Fruit fly (Drosophila melanogaster): ENCODE measurements around the gene CG14947.

Gene CG14947

DNA sequence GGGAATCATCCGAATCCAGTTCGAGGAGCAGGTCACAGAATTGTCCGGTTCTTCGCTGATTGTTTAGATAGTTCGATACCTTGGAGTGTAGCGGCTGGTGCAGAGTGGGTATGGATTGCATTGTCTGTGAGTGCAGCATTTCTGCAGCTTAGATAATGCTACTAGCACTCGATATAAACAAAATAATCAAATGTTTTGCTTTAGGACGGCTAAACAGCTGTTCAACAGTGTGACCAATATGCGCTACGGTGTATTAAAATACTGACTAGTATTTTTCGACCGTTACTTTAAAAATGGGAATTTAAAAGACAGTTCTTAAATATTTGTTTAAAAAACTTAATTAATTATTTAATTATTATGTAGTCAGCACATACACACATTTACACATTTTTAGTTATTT, 27.2 kb upstream of the CG14947 start, which contains the start of gene Plzf:
Gene Plzf (minus strand): TSS at position 196 of the 400 bp plus-strand sequence.
- TF ChIP-seq noc (tag; optimal IDR thresholded peaks at IDR 0.05): no peak

DNA sequence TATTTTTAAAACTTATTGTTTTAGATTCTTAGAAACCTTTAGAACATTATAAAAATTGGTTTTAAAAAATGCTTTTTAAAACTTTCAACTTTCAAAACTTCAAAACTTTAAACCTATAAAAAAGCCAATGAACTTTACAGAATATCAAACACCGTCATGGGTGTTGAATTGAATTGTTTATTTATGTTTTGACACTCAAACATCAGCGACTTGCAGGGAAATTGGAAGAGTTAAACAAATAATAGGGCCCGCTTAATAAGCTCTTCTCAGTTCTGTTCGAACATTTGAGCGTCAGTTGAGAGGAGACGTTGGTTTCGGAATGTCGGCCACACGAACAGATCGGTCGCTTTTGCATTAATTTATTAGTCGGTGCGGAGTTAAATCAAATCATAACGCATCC, 26.8 kb upstream of the CG14947 start, which contains the start of gene PLCXD:
Gene PLCXD (plus strand): TSS at position 286 of the 400 bp plus-strand sequence.
- no peak for TF ChIP-seq noc (tag; optimal IDR thresholded peaks at IDR 0.05)

dm6 chr2L:12053365-12053764, 22.5 kb upstream of the CG14947 start:
- no peak for TF ChIP-seq noc (tag; optimal IDR thresholded peaks at IDR 0.05)

DNA sequence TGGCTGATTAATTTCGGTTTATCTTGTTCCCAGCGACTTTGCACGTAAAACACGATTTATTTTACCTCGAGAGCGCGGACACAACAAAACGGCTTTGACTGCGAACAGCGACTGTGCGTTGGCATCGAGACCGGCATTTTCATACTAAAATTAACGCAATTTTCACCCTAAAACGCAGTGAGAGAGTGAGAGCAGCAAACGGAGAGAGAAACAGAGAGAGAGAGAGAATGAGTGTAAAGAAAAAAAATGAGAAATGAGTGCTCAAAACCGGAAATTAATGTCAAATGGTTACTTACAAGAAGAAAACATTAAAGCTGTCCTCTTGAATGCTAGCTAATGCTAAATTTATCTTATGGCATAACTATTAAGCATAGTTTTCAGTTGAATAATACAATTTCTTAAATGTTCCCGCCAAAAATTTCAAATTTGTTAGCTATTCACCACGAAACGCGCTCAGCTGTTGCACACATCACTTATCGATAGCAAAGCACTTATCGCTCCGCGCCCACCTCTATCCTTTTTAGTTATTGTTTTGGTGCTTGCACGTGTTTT, 20.0 kb upstream of the CG14947 start, which contains the start of the genes JhI-21, RpL7-like and CG34164:
Gene JhI-21 (minus strand): TSS at position 206 of the 552 bp plus-strand sequence.
Gene RpL7-like (plus strand): TSS at position 490 of the 552 bp plus-strand sequence.
Gene CG34164 (plus strand): TSS at position 512 of the 552 bp plus-strand sequence.
- no peak for TF ChIP-seq noc (tag; optimal IDR thresholded peaks at IDR 0.05)

dm6 chr2L:12063035-12063434, 12.9 kb upstream of the CG14947 start, which contains the start of gene Rab3-GAP:
Gene Rab3-GAP, minus strand, starts transcription at chr2L:12063184.
- no peak for TF ChIP-seq noc (tag; optimal IDR thresholded peaks at IDR 0.05)

dm6 chr2L:12065683-12066386, 10.1 kb upstream of the CG14947 start:
- no peak for TF ChIP-seq noc (tag; optimal IDR thresholded peaks at IDR 0.05)

DNA sequence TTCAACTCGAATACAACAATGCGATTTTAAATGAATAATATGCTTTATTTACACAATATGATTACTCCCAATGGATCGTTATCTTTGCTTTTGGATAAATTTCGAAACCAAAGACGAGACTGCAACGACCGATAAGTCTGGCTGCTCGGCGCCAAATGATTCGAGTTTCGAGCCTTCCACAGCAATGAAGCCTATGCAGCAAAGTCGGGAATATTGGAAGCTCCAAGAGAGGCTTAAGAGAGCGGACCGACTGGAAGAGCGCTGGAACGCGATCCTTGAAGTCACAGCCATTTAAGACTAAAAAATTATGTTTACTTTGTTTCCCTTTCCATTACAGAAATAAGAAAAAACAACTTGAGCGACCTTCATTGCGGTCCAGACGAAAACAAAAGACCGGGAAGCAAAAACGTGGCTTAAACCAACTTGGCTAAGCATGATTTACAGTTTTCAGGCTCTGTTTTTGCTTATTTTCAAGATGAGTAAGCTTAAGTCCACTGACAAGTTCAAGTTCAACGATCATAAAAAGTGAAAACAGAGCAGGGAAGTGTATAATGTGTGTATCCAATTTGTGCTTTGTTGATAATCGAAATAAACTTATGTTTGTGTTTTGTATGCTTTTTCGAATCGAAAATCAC, 9.2 kb upstream of the CG14947 start, which contains the start of gene firl:
Gene firl (minus strand): TSS at position 159 of the 635 bp plus-strand sequence.
- TF ChIP-seq noc (tag; optimal IDR thresholded peaks at IDR 0.05): no peak

- TF ChIP-seq noc (tag; optimal IDR thresholded peaks at IDR 0.05): no peak
Observed at dm6 chr2L:12078123-12078658, 2.3 kb downstream of the CG14947 start.

DNA sequence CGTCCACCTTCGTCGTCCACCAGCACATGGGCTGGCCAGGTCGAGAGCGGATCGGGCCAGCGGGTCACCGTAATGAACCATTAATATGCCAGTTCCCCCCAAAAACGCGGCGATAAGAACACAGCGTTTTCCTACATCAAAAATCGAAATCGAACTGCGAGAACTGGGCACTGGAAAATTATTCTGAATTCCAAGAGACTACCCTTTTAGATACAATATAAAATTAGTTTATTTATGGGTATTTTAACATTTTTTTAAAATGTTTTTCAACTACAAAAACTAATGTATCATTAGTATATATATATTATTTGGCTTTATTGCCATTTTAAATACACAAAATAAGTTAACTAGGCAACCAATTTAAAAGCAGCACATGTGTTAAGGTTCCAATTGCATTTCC, 2.8 kb downstream of the CG14947 start:
- TF ChIP-seq noc (tag; optimal IDR thresholded peaks at IDR 0.05): no peak

- TF ChIP-seq noc (tag; optimal IDR thresholded peaks at IDR 0.05): no peak
Observed at dm6 chr2L:12079827-12080381, 4.0 kb downstream of the CG14947 start.

- no peak for TF ChIP-seq noc (tag; optimal IDR thresholded peaks at IDR 0.05)
Observed at dm6 chr2L:12081118-12081665, 5.3 kb downstream of the CG14947 start.

DNA sequence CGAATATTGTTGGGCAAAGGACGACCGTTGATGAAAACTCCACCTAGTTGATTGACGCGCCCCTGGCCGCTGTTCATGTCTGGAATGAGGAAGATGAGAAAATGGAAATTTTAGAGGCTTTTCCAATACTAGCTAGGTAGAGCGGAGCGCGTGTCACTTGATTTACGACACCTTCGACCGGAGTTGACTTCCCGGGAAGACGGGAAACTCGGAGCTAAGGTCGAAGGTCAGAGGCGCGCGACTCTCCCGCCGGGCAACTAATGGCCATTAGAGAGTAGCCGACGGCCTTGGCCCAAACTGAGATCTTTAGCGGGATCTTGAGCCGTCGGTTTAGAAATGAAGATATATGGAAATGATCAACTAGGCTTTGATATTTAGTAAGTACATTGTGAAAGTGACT, 9.1 kb downstream of the CG14947 start:
- no peak for TF ChIP-seq noc (tag; optimal IDR thresholded peaks at IDR 0.05)

- no peak for TF ChIP-seq noc (tag; optimal IDR thresholded peaks at IDR 0.05)
Observed at dm6 chr2L:12085619-12086171, 9.8 kb downstream of the CG14947 start, which contains the start of gene prd. Gene prd, minus strand, starts transcription at chr2L:12085827.

DNA sequence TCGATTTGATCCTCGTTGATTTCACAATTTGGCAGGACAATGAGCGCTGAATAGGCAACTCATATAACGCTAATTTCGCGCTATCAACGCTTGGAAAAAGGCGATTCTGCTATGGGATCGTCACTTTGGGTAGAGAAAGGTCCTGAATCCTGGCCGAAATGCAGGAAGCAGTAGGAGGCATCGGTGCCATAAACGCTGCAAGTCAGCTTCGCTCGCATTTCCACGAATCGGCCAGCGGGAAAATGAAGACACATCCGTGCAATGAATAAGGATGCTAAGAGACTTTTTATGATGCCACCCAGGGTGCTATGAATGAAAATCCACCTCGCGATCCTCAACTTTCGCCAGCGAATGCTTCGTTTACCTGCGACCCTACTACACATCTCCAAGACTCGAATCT, 11.5 kb downstream of the CG14947 start:
- TF ChIP-seq noc (tag; optimal IDR thresholded peaks at IDR 0.05): no peak

DNA sequence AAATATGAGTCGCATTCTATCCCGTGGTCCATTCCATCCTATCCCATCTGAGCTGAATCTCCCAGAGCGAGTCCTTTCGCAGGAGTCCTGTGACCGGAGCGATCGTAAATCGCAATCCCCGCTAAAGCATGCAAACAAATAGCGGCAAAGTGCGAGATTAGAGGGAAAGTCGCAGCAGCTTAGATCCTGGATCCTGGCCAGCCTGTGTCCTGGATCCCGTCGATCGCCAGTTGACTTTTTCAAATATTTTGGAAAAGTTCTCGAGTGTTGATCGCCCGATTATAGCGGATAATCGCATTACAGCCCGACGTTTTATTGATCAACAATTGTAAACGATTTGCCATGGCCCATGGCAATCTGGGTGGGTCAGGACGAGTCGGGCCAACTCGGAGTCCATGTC, 13.2 kb downstream of the CG14947 start:
- TF ChIP-seq noc (tag; optimal IDR thresholded peaks at IDR 0.05): no peak
